Worm (Caenorhabditis elegans) whole organism, L1 larva: ENCODE measurements around the gene srh-271.

Source experiments
- blmp-1 ChIP-seq: fragments of 150-350 bp; optimal IDR thresholded peaks from 2 replicates; lab custom pipeline; 2014; ENCODE audit warnings: missing biosample characterization, missing genetic modification characterization
- ces-1 ChIP-seq: fragments of 150-350 bp; optimal IDR thresholded peaks from 2 replicates; lab custom pipeline; 2014; ENCODE audit warnings: missing biosample characterization, missing genetic modification reagents, missing genetic modification characterization
- egl-27 ChIP-seq, 2 experiments: fragments of 150-350 bp in 1 of 2; sonication (generic microtip); optimal IDR thresholded peaks; 3 replicates each; lab custom pipeline; 2017 to 2018; ENCODE audit warnings: missing biosample characterization in 2 of 2, missing genetic modification characterization in 2 of 2, missing genetic modification reagents in 2 of 2
- lin-13 ChIP-seq: fragments of 150-350 bp; optimal IDR thresholded peaks from 2 replicates; lab custom pipeline; 2014; ENCODE audit warnings: missing biosample characterization, missing genetic modification reagents, missing genetic modification characterization
- mdl-1 ChIP-seq, 2 experiments: fragments of 150-350 bp; optimal IDR thresholded peaks; 2 replicates each; lab custom pipeline; 2014 to 2017; ENCODE audit warnings: missing biosample characterization in 2 of 2, missing genetic modification characterization in 2 of 2, inconsistent platforms in 1 of 2
- mep-1 ChIP-seq: fragments of 150-350 bp; optimal IDR thresholded peaks from 2 replicates; lab custom pipeline; 2014; ENCODE audit warnings: missing biosample characterization, missing genetic modification characterization
- nhr-11 ChIP-seq: fragments of 150-350 bp; optimal IDR thresholded peaks from 2 replicates; lab custom pipeline; 2014; ENCODE audit warnings: missing biosample characterization, missing genetic modification characterization
- nhr-237 ChIP-seq: fragments of 150-350 bp; optimal IDR thresholded peaks from 2 replicates; lab custom pipeline; 2014; ENCODE audit warnings: missing biosample characterization, missing genetic modification characterization
- nhr-77 ChIP-seq: fragments of 150-350 bp; optimal IDR thresholded peaks from 2 replicates; lab custom pipeline; 2014; ENCODE audit warnings: missing biosample characterization, missing genetic modification characterization
- nhr-90 ChIP-seq: sonication (generic microtip); optimal IDR thresholded peaks from 2 replicates; lab custom pipeline; 2016; ENCODE audit warnings: mild to moderate bottlenecking, missing genetic modification characterization, missing compliant biosample characterization; ENCODE audit not compliant: poor library complexity
- pqm-1 ChIP-seq: sonication (generic microtip); optimal IDR thresholded peaks from 3 replicates; lab custom pipeline; 2017; ENCODE audit warnings: missing biosample characterization, missing genetic modification characterization
- snpc-4 ChIP-seq: fragments of 150-350 bp; optimal IDR thresholded peaks from 2 replicates; lab custom pipeline; 2014; ENCODE audit warnings: missing biosample characterization, missing genetic modification characterization
- swsn-7 ChIP-seq: sonication (generic microtip); optimal IDR thresholded peaks from 2 replicates; lab custom pipeline; 2016; ENCODE audit warnings: missing genetic modification characterization, missing compliant biosample characterization
- tbx-2 ChIP-seq: sonication (generic microtip); optimal IDR thresholded peaks from 2 replicates; lab custom pipeline; 2016; ENCODE audit warnings: missing genetic modification characterization, missing compliant biosample characterization

DNA sequence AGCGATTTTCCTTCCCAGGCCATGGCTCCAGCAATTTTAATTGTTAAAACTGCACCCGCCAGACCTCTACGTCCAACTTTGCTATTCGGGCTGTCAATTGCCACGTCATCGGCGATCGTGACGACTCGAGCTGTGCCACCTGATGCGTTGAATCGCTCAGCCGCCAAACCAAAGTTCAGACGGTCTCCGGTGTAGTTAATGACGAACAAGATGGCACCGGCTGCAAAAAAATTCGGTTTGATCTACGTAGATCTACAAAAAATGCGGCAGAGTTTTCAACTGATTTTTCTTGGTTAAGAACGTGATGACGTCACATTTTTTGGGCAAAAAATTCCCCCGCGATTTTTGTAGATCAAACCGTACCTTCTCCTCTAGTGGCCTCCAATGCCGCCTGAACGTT lies 29.2 kb upstream of the srh-271 start:
- TF ChIP-seq pqm-1 (tag; lab: Kevin White, UChicago) (no peak), nhr-11 (tag; lab: Kevin White, UChicago) (no peak), ces-1 (GFP tag; lab: Kevin White, UChicago) (no peak), mdl-1 (tag; optimal IDR thresholded peaks at IDR 0.05; lab: Kevin White, UChicago) (no peak), snpc-4 (no peak), lin-13 (GFP tag; lab: Kevin White, UChicago) (no peak), egl-27 (tag; optimal IDR thresholded peaks at IDR 0.05; lab: Kevin White, UChicago) (no peak), blmp-1 (tag; lab: Kevin White, UChicago) (no peak), nhr-237 (tag; lab: Kevin White, UChicago) (no peak), mep-1 (tag; lab: Kevin White, UChicago) (no peak), tbx-2 (tag; lab: Kevin White, UChicago) (no peak), nhr-90 (tag; lab: Kevin White, UChicago) (no peak), nhr-77 (no peak), swsn-7 (no peak)
